Worm (Caenorhabditis elegans): ENCODE data around the gene flp-21.

Gene flp-21

ce11 chrV:7777098-7777497 is 16.1 kb upstream of the flp-21 start, which contains the start of gene C26F1.3 (continued):
- TF ChIP-seq repo-1 (tag; optimal IDR thresholded peaks at IDR 0.05): peak; percentile 51
- peak; percentile 81 for TF ChIP-seq B0336.3 (GFP tag; IDR thresholded peaks at IDR 0.05)
- peak; percentile 20 for TF ChIP-seq tbp1 (GFP tag; optimal IDR thresholded peaks at IDR 0.05)
- TF ChIP-seq hrde-1 (tag; optimal IDR thresholded peaks at IDR 0.05; ENCODE audit: borderline replicate concordance): peak; percentile 71
- peak; percentile 22 for TF ChIP-seq athp-1 (tag; optimal IDR thresholded peaks at IDR 0.05)
- peak; percentile 54 for TF ChIP-seq madf-6 (GFP tag; IDR thresholded peaks at IDR 0.05)
- 0 out of 2 replicates have a peak, but pooled peaks have one; percentile 15 for TF ChIP-seq Y56A3A.18 (GFP tag; IDR thresholded peaks at IDR 0.05)
- TF ChIP-seq hsf-1 (GFP tag; IDR thresholded peaks at IDR 0.05): peak; percentile 81
- no peak for TF ChIP-seq attf-5 (GFP tag; optimal IDR thresholded peaks at IDR 0.05)
- TF ChIP-seq dpl-1 (GFP tag; optimal IDR thresholded peaks at IDR 0.05): no peak

- TF ChIP-seq hsf-1 (GFP tag; IDR thresholded peaks at IDR 0.05) (peak; percentile 61; the same call in 1 of the 2 replicates), ekl-4 (GFP tag; IDR thresholded peaks at IDR 0.05) (peak; percentile 44; the same call in 1 of the 2 replicates), tbp1 (GFP tag; optimal IDR thresholded peaks at IDR 0.05) (no peak), F10E7.11 (tag; optimal IDR thresholded peaks at IDR 0.05) (no peak), attf-3 (GFP tag; conservative IDR thresholded peaks at IDR 0.05) (no peak), ceh-91 (GFP tag; IDR thresholded peaks at IDR 0.05) (peak; percentile 27; the same call in 1 of the 2 replicates), tlf-1 (GFP tag; optimal IDR thresholded peaks at IDR 0.05) (no peak), hrde-1 (tag; optimal IDR thresholded peaks at IDR 0.05; ENCODE audit: borderline replicate concordance) (peak; percentile 75), lin-54 (GFP tag; optimal IDR thresholded peaks at IDR 0.05) (no peak), ceh-40 (GFP tag; IDR thresholded peaks at IDR 0.05) (no peak), snpc-4 (GFP tag; optimal IDR thresholded peaks at IDR 0.05) (no peak), snpc-4 (tag; optimal IDR thresholded peaks at IDR 0.05) (peak in 1 of 4 experiments; percentile 23), lin-40 (tag; optimal IDR thresholded peaks at IDR 0.05) (no peak), nhr-80 (tag; optimal IDR thresholded peaks at IDR 0.05) (no peak), chd-7 (tag; optimal IDR thresholded peaks at IDR 0.05) (peak; percentile 15), attf-6 (GFP tag; IDR thresholded peaks at IDR 0.05) (no peak), C17E4.6 (GFP tag; IDR thresholded peaks at IDR 0.05) (peak; percentile 29; the same call in 1 of the 2 replicates), unc-130 (GFP tag; optimal IDR thresholded peaks at IDR 0.05) (peak; percentile 15), fkh-3 (tag; optimal IDR thresholded peaks at IDR 0.05) (no peak), atf-7 (tag; optimal IDR thresholded peaks at IDR 0.05) (peak; percentile 18), F49E8.2 (tag; optimal IDR thresholded peaks at IDR 0.05; ENCODE audit: insufficient read depth) (peak; percentile 38), die-1 (tag; optimal IDR thresholded peaks at IDR 0.05) (no peak), madf-6 (GFP tag; IDR thresholded peaks at IDR 0.05) (peak; percentile 26; the same call in 1 of the 2 replicates), B0336.3 (GFP tag; IDR thresholded peaks at IDR 0.05) (peak; percentile 52; the same call in 1 of the 2 replicates), ceh-100 (GFP tag; IDR thresholded peaks at IDR 0.05) (no peak), B0035.1 (tag; optimal IDR thresholded peaks at IDR 0.05) (no peak), Y53G8AR.9 (GFP tag; conservative IDR thresholded peaks at IDR 0.05) (no peak), bed-2 (GFP tag; IDR thresholded peaks at IDR 0.05) (no peak), ceh-58 (GFP tag; IDR thresholded peaks at IDR 0.05) (no peak)
These were observed 14.2 kb upstream of the flp-21 start for ce11 chrV:7778999-7779398.

- TF ChIP-seq attf-6 (GFP tag; IDR thresholded peaks at IDR 0.05) (no peak), egl-18 (GFP tag; IDR thresholded peaks at IDR 0.05) (no peak), sea-2 (GFP tag; IDR thresholded peaks at IDR 0.05) (no peak), cebp-2 (GFP tag; IDR thresholded peaks at IDR 0.05) (no peak), atf-7 (tag; optimal IDR thresholded peaks at IDR 0.05) (no peak), lin-26 (GFP tag; IDR thresholded peaks at IDR 0.05) (no peak), madf-8 (GFP tag; conservative IDR thresholded peaks at IDR 0.05) (no peak), xnd-1 (tag; optimal IDR thresholded peaks at IDR 0.05) (no peak), lin-40 (tag; optimal IDR thresholded peaks at IDR 0.05) (no peak), ztf-3 (GFP tag; optimal IDR thresholded peaks at IDR 0.05) (no peak), ceh-27 (GFP tag; optimal IDR thresholded peaks at IDR 0.05) (no peak)
These were observed 11.7 kb upstream of the flp-21 start, which contains the start of gene cyp-32A1 for ce11 chrV:7781511-7781910. TSS of gene cyp-32A1 (plus strand) at chrV:7781811.

Measured in whole organism, young adult.